Worm (Caenorhabditis elegans) whole organism, L4/young adult: Measurements from ENCODE around the gene srt-27.

Source experiments
- dao-5 ChIP-seq: sonication (generic microtip); optimal IDR thresholded peaks from 2 replicates; lab custom pipeline; 2016; ENCODE audit warnings: missing genotype, missing genetic modification characterization, moderate library complexity, missing compliant biosample characterization
- him-1 ChIP-seq: sonication (generic microtip); optimal IDR thresholded peaks from 2 replicates; lab custom pipeline; 2016; ENCODE audit warnings: missing genotype, missing genetic modification reagents, missing genetic modification characterization, missing compliant biosample characterization

DNA sequence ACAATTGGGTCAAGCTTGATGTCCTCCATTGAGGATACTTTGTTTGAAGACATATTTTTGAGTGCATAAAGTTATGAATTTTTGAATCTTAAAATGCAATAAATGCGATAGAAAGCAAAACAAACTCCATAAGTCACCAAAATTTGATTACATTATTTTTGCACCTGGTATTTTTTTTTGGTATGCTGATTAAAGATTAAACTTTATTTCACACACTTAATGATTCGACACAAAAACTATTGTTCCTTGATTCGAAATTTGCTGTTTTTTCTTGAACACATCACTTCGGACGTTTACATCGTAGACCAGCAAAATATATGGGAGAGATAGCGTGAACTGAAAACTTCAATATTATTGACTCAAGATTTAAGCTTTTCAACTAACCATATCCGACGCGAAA, 19.6 kb upstream of the srt-27 start, which contains the start of gene srg-61:
- no peak for TF ChIP-seq him-1 (tag; lab: Kevin White, UChicago)
- no peak for TF ChIP-seq dao-5 (tag; lab: Kevin White, UChicago)
